Fruit fly (Drosophila melanogaster) whole organism, embryonic: ENCODE measurements around the gene CG9222.

Source experiments
- Asciz ChIP-seq: fragments of 200-800 bp; sonication (Bioruptor generic); optimal IDR thresholded peaks from 2 replicates; lab custom pipeline; 2017; ENCODE audit warnings: missing biosample characterization, mild to moderate bottlenecking, missing genetic modification characterization, missing genetic modification reagents
- Atf-2 ChIP-seq: fragments of 200-800 bp; sonication (Bioruptor generic); optimal IDR thresholded peaks from 2 replicates; lab custom pipeline; 2016; ENCODE audit warnings: missing biosample characterization, missing genetic modification characterization
- BEAF-32 ChIP-seq: fragments of 200-800 bp; sonication (Bioruptor generic); optimal IDR thresholded peaks from 3 replicates; lab custom pipeline; 2017; ENCODE audit warnings: missing biosample characterization, missing genetic modification characterization, mild to moderate bottlenecking, moderate library complexity, missing genetic modification reagents
- CG10274 ChIP-seq: fragments of 200-800 bp; sonication (Bioruptor generic); optimal IDR thresholded peaks from 3 replicates; lab custom pipeline; 2017; ENCODE audit warnings: missing biosample characterization, mild to moderate bottlenecking, missing genetic modification characterization
- CG11723 ChIP-seq: fragments of 200-800 bp; sonication (Bioruptor generic); optimal IDR thresholded peaks from 2 replicates; lab custom pipeline; 2017; ENCODE audit warnings: missing biosample characterization, mild to moderate bottlenecking, missing genetic modification characterization
- CG12155 ChIP-seq: fragments of 200-800 bp; sonication (Bioruptor generic); optimal IDR thresholded peaks from 3 replicates; lab custom pipeline; 2016; ENCODE audit warnings: missing biosample characterization, missing genetic modification characterization
- CG13296 ChIP-seq: fragments of 200-800 bp; sonication (Bioruptor generic); optimal IDR thresholded peaks from 3 replicates; lab custom pipeline; 2018; ENCODE audit warnings: missing biosample characterization, mild to moderate bottlenecking, missing genetic modification characterization
- CG14014 ChIP-seq: fragments of 200-800 bp; sonication (Bioruptor generic); IDR thresholded peaks from 2 replicates; pipeline ENCODE4 v1.3.6; 2022; ENCODE audit warnings: missing biosample characterization, missing genetic modification characterization
- CG14441 ChIP-seq: fragments of 200-800 bp; sonication (Bioruptor generic); IDR thresholded peaks from 2 replicates; pipeline ENCODE4 v1.3.6; 2022; ENCODE audit warnings: missing biosample characterization, missing genetic modification characterization
- CG14667 ChIP-seq: fragments of 200-800 bp; sonication (Bioruptor generic); IDR thresholded peaks from 2 replicates; pipeline ENCODE4 v1.3.6; 2022; ENCODE audit warnings: missing biosample characterization, missing genetic modification characterization
- CG17385 ChIP-seq: fragments of 200-800 bp; sonication (Bioruptor generic); optimal IDR thresholded peaks from 3 replicates; lab custom pipeline; 2018; ENCODE audit warnings: missing biosample characterization, mild to moderate bottlenecking, missing genetic modification characterization
- CG17802 ChIP-seq: fragments of 200-800 bp; sonication (Bioruptor generic); optimal IDR thresholded peaks from 2 replicates; lab custom pipeline; 2018; ENCODE audit warnings: missing biosample characterization, mild to moderate bottlenecking, missing genetic modification characterization, moderate library complexity
- CG2120 ChIP-seq: fragments of 200-800 bp; sonication (Bioruptor generic); optimal IDR thresholded peaks from 3 replicates; lab custom pipeline; 2016; ENCODE audit warnings: missing biosample characterization, missing genetic modification characterization
- CG31388 ChIP-seq: fragments of 200-800 bp; sonication (Bioruptor generic); optimal IDR thresholded peaks from 2 replicates; lab custom pipeline; 2016; ENCODE audit warnings: missing biosample characterization, missing genetic modification characterization
- CG3726 ChIP-seq: fragments of 200-800 bp; sonication (Bioruptor generic); IDR thresholded peaks from 3 replicates; pipeline ENCODE4, ENCODE4 v1.3.6; 2022; ENCODE audit warnings: missing biosample characterization, missing genetic modification characterization
- CG4730 ChIP-seq: fragments of 200-800 bp; sonication (Bioruptor generic); IDR thresholded peaks from 2 replicates; pipeline ENCODE4 v1.3.6; 2022; ENCODE audit warnings: missing biosample characterization, missing genetic modification characterization
- CG8765 ChIP-seq: fragments of 200-800 bp; sonication (Bioruptor generic); IDR thresholded peaks from 2 replicates; pipeline ENCODE4 v1.3.6; 2022; ENCODE audit warnings: missing biosample characterization, missing genetic modification characterization
- CkIIα-i1 ChIP-seq: fragments of 200-800 bp; sonication (Bioruptor generic); IDR thresholded peaks from 2 replicates; pipeline ENCODE4 v1.3.6; 2022; ENCODE audit warnings: missing biosample characterization, missing genetic modification characterization
- D19B ChIP-seq: fragments of 200-800 bp; sonication (Bioruptor generic); optimal IDR thresholded peaks from 2 replicates; lab custom pipeline; 2017; ENCODE audit warnings: missing biosample characterization, mild to moderate bottlenecking, missing genetic modification characterization
- Hr39 ChIP-seq: fragments of >200 bp; optimal IDR thresholded peaks from 2 replicates; lab custom pipeline; 2017
- Lim3 ChIP-seq: fragments of 200-800 bp; sonication (Bioruptor generic); IDR thresholded peaks from 2 replicates; pipeline ENCODE4 v1.3.6; 2022; ENCODE audit warnings: missing biosample characterization, missing genetic modification characterization
- Max ChIP-seq: fragments of 200-800 bp; sonication (Bioruptor generic); optimal IDR thresholded peaks from 2 replicates; lab custom pipeline; 2016; ENCODE audit warnings: missing biosample characterization, mild to moderate bottlenecking, missing genetic modification characterization
- Med ChIP-seq: fragments of 200-800 bp; sonication (Bioruptor generic); peaks from one replicate; lab custom pipeline; 2016; ENCODE audit warnings: missing biosample characterization, missing genetic modification characterization, mild to moderate bottlenecking, inconsistent platforms, moderate library complexity
- Nf-YA ChIP-seq: fragments of 200-800 bp; sonication (Bioruptor generic); IDR thresholded peaks from 2 replicates; pipeline ENCODE4 v1.3.6; 2022; ENCODE audit warnings: missing biosample characterization, missing genetic modification characterization
- Xbp1 ChIP-seq: fragments of 200-800 bp; sonication (Bioruptor generic); optimal IDR thresholded peaks from 3 replicates; lab custom pipeline; 2016; ENCODE audit warnings: missing biosample characterization, mild to moderate bottlenecking, missing genetic modification characterization
- cas ChIP-seq: fragments of 200-800 bp; sonication (Bioruptor generic); IDR thresholded peaks from 2 replicates; pipeline ENCODE4 v1.3.6; 2022; ENCODE audit warnings: missing biosample characterization, missing genetic modification characterization
- caup ChIP-seq: fragments of 200-800 bp; sonication (Bioruptor generic); optimal IDR thresholded peaks from 3 replicates; lab custom pipeline; 2017; ENCODE audit warnings: missing biosample characterization, mild to moderate bottlenecking, missing genetic modification characterization, moderate library complexity; ENCODE audit not compliant: severe bottlenecking
- ci ChIP-seq: fragments of 200-800 bp; sonication (Bioruptor generic); IDR thresholded peaks from 3 replicates; pipeline ENCODE4 v1.3.6; 2022; ENCODE audit warnings: missing biosample characterization, missing genetic modification characterization
- corto ChIP-seq: fragments of 200-800 bp; sonication (Bioruptor generic); optimal IDR thresholded peaks from 2 replicates; lab custom pipeline; 2016; ENCODE audit warnings: missing biosample characterization, mild to moderate bottlenecking, missing genetic modification characterization, moderate library complexity
- dan ChIP-seq: fragments of 200-800 bp; sonication (Bioruptor generic); IDR thresholded peaks from 2 replicates; pipeline ENCODE4 v1.3.6; 2022; ENCODE audit warnings: missing biosample characterization, missing genetic modification characterization
- exex ChIP-seq: fragments of 200-800 bp; sonication (Bioruptor generic); optimal IDR thresholded peaks from 4 replicates; lab custom pipeline; 2018; ENCODE audit warnings: missing biosample characterization, mild to moderate bottlenecking, missing genetic modification characterization, moderate library complexity
- grau ChIP-seq: fragments of 200-800 bp; optimal IDR thresholded peaks from 3 replicates; lab custom pipeline; 2019; ENCODE audit warnings: missing biosample characterization, mild to moderate bottlenecking, missing genetic modification characterization, moderate library complexity
- lab ChIP-seq: fragments of 200-800 bp; sonication (Bioruptor generic); optimal IDR thresholded peaks from 3 replicates; lab custom pipeline; 2017; ENCODE audit warnings: missing biosample characterization, missing genetic modification characterization, mild to moderate bottlenecking, moderate library complexity, missing genetic modification reagents
- nau ChIP-seq: fragments of 200-800 bp; sonication (Bioruptor generic); optimal IDR thresholded peaks from 3 replicates; lab custom pipeline; 2017; ENCODE audit warnings: missing biosample characterization, mild to moderate bottlenecking, missing genetic modification characterization, missing genetic modification reagents
- nmo ChIP-seq: fragments of 200-800 bp; sonication (Bioruptor generic); optimal IDR thresholded peaks from 2 replicates; lab custom pipeline; 2018; ENCODE audit warnings: missing biosample characterization, mild to moderate bottlenecking, missing genetic modification characterization, moderate library complexity
- schlank ChIP-seq: fragments of 200-800 bp; sonication (Bioruptor generic); optimal IDR thresholded peaks from 2 replicates; lab custom pipeline; 2018; ENCODE audit warnings: missing biosample characterization, mild to moderate bottlenecking, missing genetic modification characterization
- sisA ChIP-seq: fragments of 200-800 bp; sonication (Bioruptor generic); IDR thresholded peaks from 2 replicates; pipeline ENCODE4 v1.3.6; 2022; ENCODE audit warnings: missing biosample characterization, missing genetic modification characterization
- sob ChIP-seq: fragments of 200-800 bp; sonication (Bioruptor generic); IDR thresholded peaks from 2 replicates; pipeline ENCODE4 v1.3.6; 2022; ENCODE audit warnings: missing biosample characterization, missing genetic modification characterization
- sug ChIP-seq: fragments of 200-800 bp; optimal IDR thresholded peaks from 2 replicates; lab custom pipeline; 2019; ENCODE audit warnings: missing biosample characterization, mild to moderate bottlenecking, missing genetic modification characterization, moderate library complexity
- vvl ChIP-seq: fragments of 200-800 bp; sonication (Bioruptor generic); IDR thresholded peaks from 2 replicates; pipeline ENCODE4 v1.3.6; 2022; ENCODE audit warnings: missing biosample characterization, missing genetic modification characterization
- wdn ChIP-seq: fragments of 200-800 bp; sonication (Bioruptor generic); IDR thresholded peaks from 2 replicates; pipeline ENCODE4 v1.3.6; 2022; ENCODE audit warnings: missing biosample characterization, missing genetic modification characterization
- z ChIP-seq: fragments of 200-800 bp; sonication (Bioruptor generic); IDR thresholded peaks from 3 replicates; pipeline ENCODE4 v1.3.6; 2022; ENCODE audit warnings: missing biosample characterization, missing genetic modification characterization
- zfh1 ChIP-seq: fragments of 200-800 bp; sonication (Bioruptor generic); IDR thresholded peaks from 3 replicates; pipeline ENCODE4 v1.3.6; 2022; ENCODE audit warnings: missing biosample characterization, missing genetic modification characterization

CG9222 gene

dm6 chr2L:6085733-6086317, 45.0 kb upstream of the CG9222 start (continued):
- TF ChIP-seq nmo (GFP tag; lab: Kevin White, UChicago) = no peak
- no peak for TF ChIP-seq CG13296 (GFP tag; lab: Kevin White, UChicago)
- 0 out of 2 replicates have a peak, but pooled peaks have one; percentile 9 for TF ChIP-seq cas (GFP tag; lab: Robert Waterston, UW)
- no peak for TF ChIP-seq corto (GFP tag; lab: Kevin White, UChicago)
- TF ChIP-seq CG12155 (GFP tag; lab: Kevin White, UChicago) = peak; percentile 23
- TF ChIP-seq CG14667 = no peak
- peak; percentile 42 for TF ChIP-seq exex (tag; lab: Kevin White, UChicago)
- TF ChIP-seq CG3726 (GFP tag; lab: Robert Waterston, UW) = no peak
- peak; percentile 24 for TF ChIP-seq lab
- TF ChIP-seq z (GFP tag; lab: Robert Waterston, UW) = 0 out of 3 replicates have a peak, but pooled peaks have one; percentile 20
- no peak for TF ChIP-seq CG31388 (GFP tag; lab: Kevin White, UChicago)
- no peak for TF ChIP-seq zfh1
- no peak for TF ChIP-seq D19B (GFP tag; lab: Kevin White, UChicago)
- no peak for TF ChIP-seq CG2120
- TF ChIP-seq sisA (GFP tag; lab: Robert Waterston, UW) = no peak

dm6 chr2L:6086771-6087170, 44.1 kb upstream of the CG9222 start:
- TF ChIP-seq Max (GFP tag; lab: Kevin White, UChicago) (no peak), Lim3 (GFP tag; lab: Robert Waterston, UW) (no peak), CG10274 (GFP tag; lab: Kevin White, UChicago) (no peak), Med (GFP tag; lab: Kevin White, UChicago) (peak; percentile 13), CG17802 (tag; lab: Kevin White, UChicago) (no peak), sug (tag; lab: Kevin White, UChicago) (no peak), nau (GFP tag; lab: Kevin White, UChicago) (no peak), sob (GFP tag; lab: Robert Waterston, UW) (peak; percentile 27; the same call in 1 of the 2 replicates), CG11723 (no peak), Atf-2 (GFP tag; lab: Kevin White, UChicago) (no peak), dan (GFP tag; lab: Robert Waterston, UW) (no peak), caup (GFP tag; lab: Kevin White, UChicago) (no peak), CG4730 (no peak), Asciz (GFP tag; lab: Kevin White, UChicago) (no peak), CG14441 (GFP tag; lab: Robert Waterston, UW) (no peak), schlank (no peak), Hr39 (lab: Kevin White, UChicago) (no peak), grau (tag; lab: Kevin White, UChicago) (peak; percentile 5), CkIIα-i1 (GFP tag; lab: Robert Waterston, UW) (no peak), CG17385 (GFP tag; lab: Kevin White, UChicago) (no peak), Xbp1 (GFP tag; lab: Kevin White, UChicago) (no peak), ci (GFP tag; lab: Robert Waterston, UW) (no peak), zfh1 (no peak), vvl (GFP tag; lab: Robert Waterston, UW) (no peak), CG8765 (GFP tag; lab: Robert Waterston, UW) (0 out of 2 replicates have a peak, but pooled peaks have one; percentile 33), Nf-YA (GFP tag; lab: Robert Waterston, UW) (no peak), BEAF-32 (GFP tag; lab: Kevin White, UChicago) (no peak), CG14014 (GFP tag; lab: Robert Waterston, UW) (no peak), wdn (GFP tag; lab: Robert Waterston, UW) (no peak)
